Fruit fly (Drosophila melanogaster) whole organism, embryonic: ENCODE data around the gene CG6330.

ENCODE experiments used
- CG11456 ChIP-seq: fragments of 200-800 bp; sonication (Bioruptor generic); IDR thresholded peaks from 3 replicates; pipeline ENCODE4 v1.3.6; 2022; ENCODE audit warnings: missing biosample characterization, missing genetic modification characterization
- CG11696 ChIP-seq: fragments of 200-800 bp; sonication (Bioruptor generic); IDR thresholded peaks from 2 replicates; pipeline ENCODE4 v1.3.6; 2022; ENCODE audit warnings: missing biosample characterization, missing genetic modification characterization
- CG12236 ChIP-seq: fragments of 200-800 bp; sonication (Bioruptor generic); optimal IDR thresholded peaks from 2 replicates; lab custom pipeline; 2016; ENCODE audit warnings: missing biosample characterization, missing genetic modification characterization
- CG6683 ChIP-seq: fragments of 200-800 bp; sonication (Bioruptor generic); optimal IDR thresholded peaks from 2 replicates; lab custom pipeline; 2017; ENCODE audit warnings: missing biosample characterization, mild to moderate bottlenecking, missing genetic modification characterization, missing genetic modification reagents
- Lpt ChIP-seq: fragments of >200 bp; optimal IDR thresholded peaks from 2 replicates; lab custom pipeline; 2018; ENCODE audit warnings: missing biosample characterization, missing genetic modification characterization
- p53 ChIP-seq: fragments of 200-800 bp; sonication (Bioruptor generic); optimal IDR thresholded peaks from 2 replicates; lab custom pipeline; 2016; ENCODE audit warnings: missing biosample characterization, missing genetic modification characterization
- tio ChIP-seq: fragments of 200-800 bp; sonication (Bioruptor generic); optimal IDR thresholded peaks from 2 replicates; lab custom pipeline; 2017; ENCODE audit warnings: missing biosample characterization, missing genetic modification characterization, inconsistent platforms

- TF ChIP-seq tio (GFP tag; lab: Kevin White, UChicago) (no peak), CG11696 (GFP tag; lab: Robert Waterston, UW) (no peak), Lpt (GFP tag; lab: Kevin White, UChicago) (no peak), CG12236 (no peak), p53 (no peak), CG6683 (no peak), CG11456 (no peak)
These were observed 10.7 kb upstream of the CG6330 start for dm6 chr3R:26968823-26969638.
